Fruit fly (Drosophila melanogaster) whole organism: Measurements from ENCODE around the gene CG18599.

Source experiments
- CG8478 ChIP-seq: fragments of >200 bp; optimal IDR thresholded peaks from 2 replicates; lab custom pipeline; 2018; ENCODE audit warnings: inconsistent platforms
- Dll ChIP-seq: fragments of >200 bp; optimal IDR thresholded peaks from 2 replicates; lab custom pipeline; 2017
- EcR ChIP-seq, 2 experiments: fragments of >200 bp; optimal IDR thresholded peaks; 2 replicates each; lab custom pipeline; 2017; ENCODE audit warnings: missing biosample characterization in 2 of 2, missing genetic modification characterization in 2 of 2, missing genetic modification reagents in 2 of 2
- pan ChIP-seq: fragments of >200 bp; optimal IDR thresholded peaks from 2 replicates; lab custom pipeline; 2017
- psq ChIP-seq: fragments of >200 bp; optimal IDR thresholded peaks from 2 replicates; lab custom pipeline; 2017
- usp ChIP-seq: fragments of >200 bp; optimal IDR thresholded peaks from 2 replicates; lab custom pipeline; 2017; ENCODE audit warnings: missing biosample characterization, missing genetic modification characterization, mixed read lengths

CG18599 gene

DNA sequence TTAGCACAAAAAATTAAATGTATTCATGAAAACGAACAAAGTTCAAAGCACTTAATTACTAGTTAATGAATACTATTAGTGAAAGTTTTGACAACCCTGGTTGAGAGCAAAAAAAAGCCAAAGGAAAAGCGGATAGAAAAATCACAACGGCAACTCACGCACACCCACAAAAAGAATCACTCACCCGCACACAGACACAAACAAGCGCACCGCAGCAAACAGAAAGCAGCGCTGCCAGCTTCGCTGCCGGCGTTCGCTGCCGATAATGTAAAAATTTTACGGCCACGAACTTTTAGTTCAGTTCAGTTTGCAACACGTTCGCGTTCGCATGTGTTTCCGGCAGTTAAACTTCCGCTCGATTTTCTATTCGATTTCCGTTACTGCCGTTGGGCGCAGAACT lies at the start of gene CG18599:
Gene CG18599 (plus strand): TSS at position 301 of the 400 bp plus-strand sequence.
- TF ChIP-seq EcR (GFP tag; optimal IDR thresholded peaks at IDR 0.05; lab: Kevin White, UChicago): no peak
- TF ChIP-seq Dll: no peak
- TF ChIP-seq pan (lab: Kevin White, UChicago): no peak
- no peak for TF ChIP-seq CG8478
- no peak for TF ChIP-seq usp (GFP tag; lab: Kevin White, UChicago)
- TF ChIP-seq psq (lab: Kevin White, UChicago): no peak

DNA sequence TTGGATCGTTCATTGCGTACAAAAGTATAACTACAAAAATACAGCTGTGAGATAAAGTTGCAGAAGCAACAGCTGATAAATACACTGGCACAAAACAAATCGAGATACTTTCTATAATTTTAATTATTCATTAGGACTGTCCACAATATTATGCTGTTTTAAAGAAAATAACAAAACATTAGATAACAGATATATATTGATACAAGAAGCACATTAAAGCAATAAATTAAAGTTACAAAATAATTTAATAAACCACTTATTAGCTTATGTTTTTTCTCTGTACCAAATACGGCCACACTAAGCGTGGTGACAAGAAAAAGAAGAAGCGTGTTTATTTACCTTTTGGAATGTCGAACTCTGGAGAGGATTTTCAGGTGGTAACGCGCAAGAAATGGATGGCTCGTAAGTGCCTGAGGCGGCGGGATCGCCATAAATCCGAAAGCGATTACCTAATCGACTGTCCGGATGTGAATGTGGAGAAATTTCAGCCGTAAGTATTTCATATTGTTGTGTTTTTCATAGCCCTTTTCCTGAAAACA lies 47.3 kb upstream of the CG18599 start, which contains the start of the genes CG7988 and CG7183:
Gene CG7988 (plus strand): TSS at position 316 of the 539 bp plus-strand sequence.
Gene CG7183 (minus strand): TSS at position 489 of the 539 bp plus-strand sequence.
- TF ChIP-seq CG8478 (no peak), usp (GFP tag; lab: Kevin White, UChicago) (no peak), psq (lab: Kevin White, UChicago) (no peak), pan (lab: Kevin White, UChicago) (no peak), EcR (GFP tag; optimal IDR thresholded peaks at IDR 0.05; lab: Kevin White, UChicago) (no peak), Dll (no peak)

DNA sequence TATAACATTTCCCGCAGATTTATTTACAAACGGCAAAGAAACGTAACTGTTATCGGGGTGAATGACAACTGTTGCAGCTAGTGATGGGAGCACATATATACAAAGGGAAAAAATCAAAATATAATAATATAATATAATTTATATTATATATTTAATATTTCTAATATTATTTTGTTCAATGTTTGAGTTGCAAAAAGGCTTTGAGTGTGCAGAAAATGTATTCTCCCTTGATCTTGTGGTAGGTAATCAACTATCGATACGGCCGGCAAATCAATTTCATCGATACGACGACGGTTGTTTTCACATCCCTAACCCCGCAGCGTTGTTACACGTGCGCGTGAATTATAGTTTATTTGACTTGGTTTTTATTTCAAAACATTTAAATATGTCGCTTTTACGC lies 44.2 kb upstream of the CG18599 start, which contains the start of the genes mTerf5 and Non3:
Gene mTerf5 (minus strand): TSS at position 249 of the 400 bp plus-strand sequence.
Gene Non3 (plus strand): TSS at position 289 of the 400 bp plus-strand sequence.
- TF ChIP-seq EcR (GFP tag; optimal IDR thresholded peaks at IDR 0.05; lab: Kevin White, UChicago) (no peak), pan (lab: Kevin White, UChicago) (no peak), CG8478 (no peak)

DNA sequence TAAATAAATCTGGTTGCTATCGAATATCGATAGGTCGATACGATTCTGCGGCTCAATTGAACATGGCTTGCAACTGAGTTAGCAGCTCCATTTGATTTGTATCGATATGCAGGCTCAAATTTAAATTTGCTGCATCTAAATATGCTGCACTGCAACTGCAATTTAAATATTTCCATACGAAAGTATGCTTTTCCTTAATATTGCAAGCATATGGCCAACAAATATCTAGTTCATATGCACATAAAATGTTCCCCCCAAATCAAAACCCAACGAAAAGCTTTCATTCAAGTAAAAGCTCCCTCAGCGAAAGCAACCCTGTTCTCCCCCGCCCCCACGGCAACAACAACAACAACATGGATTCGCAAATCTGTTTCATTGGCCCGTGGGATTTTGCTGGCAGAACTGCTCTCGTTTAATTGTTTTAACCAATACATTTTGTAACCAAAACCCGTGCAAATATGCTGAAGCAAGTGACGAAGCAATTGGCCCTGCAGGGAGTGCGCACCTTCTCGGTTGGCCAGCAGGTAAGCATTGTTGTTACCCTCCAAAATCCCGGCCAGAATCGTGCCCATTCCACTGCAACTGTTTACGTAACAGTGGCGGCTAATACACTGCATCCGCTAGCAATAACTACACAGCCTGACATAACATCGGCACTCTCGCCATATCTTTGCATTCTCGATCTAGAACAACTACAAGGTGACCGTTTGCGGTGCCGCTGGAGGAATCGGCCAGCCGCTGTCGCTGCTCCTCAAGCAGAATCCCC lies 41.4 kb upstream of the CG18599 start, which contains the start of the genes CG7168 and Mdh2:
Gene CG7168 (minus strand): TSS at position 40 of the 766 bp plus-strand sequence.
Gene Mdh2 (plus strand): TSS at position 354 of the 766 bp plus-strand sequence.
- no peak for TF ChIP-seq Dll
- TF ChIP-seq usp (GFP tag; lab: Kevin White, UChicago): no peak
- no peak for TF ChIP-seq pan (lab: Kevin White, UChicago)
- TF ChIP-seq CG8478: no peak
- no peak for TF ChIP-seq psq (lab: Kevin White, UChicago)
- no peak for TF ChIP-seq EcR (GFP tag; optimal IDR thresholded peaks at IDR 0.05; lab: Kevin White, UChicago)

DNA sequence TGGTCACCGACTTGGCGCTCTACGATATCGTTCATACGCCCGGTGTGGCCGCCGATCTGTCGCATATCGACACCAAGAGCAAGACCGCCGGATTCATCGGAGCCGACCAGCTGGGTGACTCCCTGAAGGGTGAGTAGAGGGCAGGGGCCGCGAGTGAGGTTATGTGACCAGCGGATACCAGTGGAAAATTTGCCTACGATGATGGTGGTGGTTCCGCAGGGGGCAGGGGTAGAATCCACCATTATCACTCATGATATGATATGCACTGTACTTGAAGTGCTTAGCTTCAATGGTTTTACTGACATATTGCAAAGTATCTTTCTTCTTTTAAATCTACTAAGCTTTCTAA lies 40.8 kb upstream of the CG18599 start:
- TF ChIP-seq usp (GFP tag; lab: Kevin White, UChicago) (no peak), Dll (no peak), psq (lab: Kevin White, UChicago) (no peak), EcR (GFP tag; optimal IDR thresholded peaks at IDR 0.05; lab: Kevin White, UChicago) (no peak), CG8478 (no peak), pan (lab: Kevin White, UChicago) (no peak)

DNA sequence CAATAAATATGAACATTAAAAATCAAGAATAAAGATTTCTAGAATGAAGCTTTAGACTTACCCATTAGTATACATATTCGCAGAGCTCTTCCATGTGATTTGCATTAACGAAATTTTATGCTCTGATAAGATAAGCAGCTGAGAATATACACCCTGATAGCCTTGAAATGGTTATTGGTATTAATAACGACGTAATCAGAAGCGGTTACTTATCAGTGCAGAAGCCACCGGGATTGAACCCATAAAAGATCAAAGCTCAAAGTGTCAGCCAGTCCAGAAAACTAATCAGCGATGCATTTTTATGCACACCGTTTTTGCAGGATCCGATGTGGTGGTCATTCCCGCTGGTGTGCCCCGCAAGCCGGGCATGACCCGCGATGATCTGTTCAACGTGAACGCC lies 40.2 kb upstream of the CG18599 start:
- TF ChIP-seq Dll: no peak
- TF ChIP-seq pan (lab: Kevin White, UChicago): no peak
- TF ChIP-seq CG8478: no peak
- TF ChIP-seq usp (GFP tag; lab: Kevin White, UChicago): no peak
- TF ChIP-seq psq (lab: Kevin White, UChicago): no peak
- TF ChIP-seq EcR (GFP tag; optimal IDR thresholded peaks at IDR 0.05; lab: Kevin White, UChicago): no peak

DNA sequence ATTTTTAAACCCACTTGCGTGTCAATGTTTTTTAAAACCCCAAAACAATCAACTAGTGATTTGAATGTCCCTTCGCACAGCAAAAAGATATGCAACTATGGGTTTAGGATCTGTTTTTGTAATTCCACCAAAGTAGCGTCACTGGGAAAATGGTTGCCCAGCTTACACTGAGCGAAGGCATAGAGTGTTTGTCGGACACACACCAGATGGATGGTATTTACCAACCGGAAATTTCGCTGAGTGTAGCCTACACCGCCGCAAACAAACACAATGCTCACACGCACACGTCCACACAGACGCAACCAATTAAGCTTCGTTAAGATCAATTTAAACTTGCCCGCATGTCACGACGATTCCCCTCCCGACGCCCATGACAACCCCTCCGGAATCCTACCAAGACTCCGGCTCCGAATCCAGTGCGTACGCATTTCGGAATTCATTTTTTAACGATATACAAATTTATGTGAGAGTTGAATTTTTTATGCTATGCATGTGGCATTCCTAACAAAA lies 38.8 kb upstream of the CG18599 start:
- no peak for TF ChIP-seq EcR (GFP tag; optimal IDR thresholded peaks at IDR 0.05; lab: Kevin White, UChicago)
- no peak for TF ChIP-seq CG8478
- TF ChIP-seq psq (lab: Kevin White, UChicago): no peak
- TF ChIP-seq Dll: no peak
- no peak for TF ChIP-seq pan (lab: Kevin White, UChicago)
- TF ChIP-seq usp (GFP tag; lab: Kevin White, UChicago): no peak

DNA sequence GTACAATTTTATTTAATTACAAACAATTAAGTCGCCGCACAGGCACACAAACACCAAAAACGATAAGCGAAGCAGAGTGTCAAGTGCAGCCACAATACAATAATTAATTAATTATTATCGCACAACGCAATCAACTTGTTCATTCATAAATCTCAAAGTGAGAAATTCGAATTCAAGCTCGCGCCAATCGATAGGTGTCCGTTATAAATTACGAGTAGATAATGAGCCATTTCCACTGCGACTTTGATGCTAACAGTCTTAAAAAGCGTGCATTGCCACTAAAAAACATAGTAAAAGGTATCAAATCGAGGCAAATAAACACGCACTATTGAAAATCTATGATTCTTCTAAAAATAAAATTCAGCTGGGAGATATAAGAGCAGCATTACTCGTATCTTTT lies 37.4 kb upstream of the CG18599 start:
- no peak for TF ChIP-seq usp (GFP tag; lab: Kevin White, UChicago)

DNA sequence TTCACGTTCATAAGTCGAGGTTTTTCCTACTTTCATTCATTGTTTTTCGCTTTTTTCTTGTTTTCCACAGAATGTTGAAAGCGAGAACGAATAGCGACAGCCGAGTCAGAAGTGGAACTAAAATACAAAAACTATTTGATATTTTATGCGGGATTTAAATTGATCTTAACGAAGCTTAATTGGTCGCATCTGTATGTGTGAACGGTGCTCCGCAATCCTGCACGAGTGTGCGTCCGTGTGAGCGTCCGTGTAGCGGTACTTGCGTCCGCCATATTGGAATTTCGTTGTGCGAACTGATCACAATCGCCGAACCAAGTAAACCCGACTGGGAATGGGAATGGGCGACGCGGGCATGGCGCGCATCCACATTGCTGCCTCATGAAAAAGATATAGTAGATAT lies 35.4 kb upstream of the CG18599 start:
- TF ChIP-seq pan (lab: Kevin White, UChicago) (no peak), Dll (no peak), usp (GFP tag; lab: Kevin White, UChicago) (no peak), psq (lab: Kevin White, UChicago) (no peak), CG8478 (no peak), EcR (GFP tag; optimal IDR thresholded peaks at IDR 0.05; lab: Kevin White, UChicago) (no peak)

DNA sequence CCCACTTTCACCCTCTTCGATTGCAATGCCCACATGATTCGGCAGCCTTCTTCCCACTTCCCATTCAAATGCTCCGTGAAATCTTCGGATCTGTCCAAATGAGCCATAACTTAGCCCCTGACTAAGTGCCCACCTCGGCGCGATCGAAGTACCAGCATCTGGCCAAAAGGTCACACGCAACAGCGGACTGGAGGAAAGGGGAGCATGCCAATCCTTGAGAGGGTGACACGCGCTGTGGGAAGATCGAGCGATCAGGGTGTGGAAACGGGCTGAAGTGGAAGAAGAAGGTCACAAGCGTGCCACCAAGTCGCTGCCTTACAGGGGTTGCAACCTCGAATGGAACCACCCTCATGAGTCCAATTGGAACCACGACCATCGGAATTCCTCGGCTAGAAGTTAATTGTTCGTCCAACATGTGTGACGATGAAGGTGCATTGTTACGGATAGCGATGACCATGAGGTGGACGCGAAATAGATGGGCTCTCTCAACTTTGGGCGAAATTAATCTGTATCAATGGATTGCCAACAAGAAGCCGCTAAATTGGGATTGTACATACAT lies 32.8 kb upstream of the CG18599 start:
- no peak for TF ChIP-seq CG8478
- TF ChIP-seq usp (GFP tag; lab: Kevin White, UChicago): no peak
- no peak for TF ChIP-seq psq (lab: Kevin White, UChicago)
- no peak for TF ChIP-seq Dll
- TF ChIP-seq EcR (GFP tag; optimal IDR thresholded peaks at IDR 0.05; lab: Kevin White, UChicago): no peak
- no peak for TF ChIP-seq pan (lab: Kevin White, UChicago)

DNA sequence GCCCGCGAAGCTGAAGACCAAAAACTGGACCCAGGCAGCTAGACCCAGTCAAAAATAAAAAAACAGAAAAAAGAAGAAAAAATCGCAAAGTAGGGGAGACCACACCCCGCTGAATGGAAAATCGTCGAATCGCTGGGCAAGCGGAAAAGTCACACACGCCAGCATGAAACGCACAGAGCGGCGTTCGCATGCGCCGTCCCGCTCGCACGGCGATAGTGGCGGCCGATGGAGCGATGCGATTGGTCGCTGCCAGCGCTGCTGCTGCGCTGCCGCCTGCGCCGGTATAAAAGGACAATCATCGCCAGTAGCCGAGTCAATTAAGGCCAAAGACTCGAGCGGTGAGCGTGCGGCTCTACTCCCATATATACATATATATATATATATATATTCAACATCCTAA lies 31.7 kb upstream of the CG18599 start, which contains the start of gene repo:
Gene repo (plus strand): TSS at position 314 of the 400 bp plus-strand sequence.
- TF ChIP-seq Dll (no peak), EcR (GFP tag; optimal IDR thresholded peaks at IDR 0.05; lab: Kevin White, UChicago) (no peak), CG8478 (no peak)
